Worm (Caenorhabditis elegans) whole organism, young adult: ENCODE measurements around the gene M03B6.5.

Experiments
- F39B2.1 ChIP-seq: fragments of 200-800 bp; sonication (Bioruptor generic); IDR thresholded peaks from 2 replicates; pipeline ENCODE4 v1.3.6; 2022; ENCODE audit warnings: missing genetic modification reagents, missing genetic modification characterization, missing compliant biosample characterization
- ama-1 ChIP-seq, 3 experiments: fragments of 150-350 bp in 1 of 3; sonication (generic microtip) in 2 of 3; optimal IDR thresholded peaks; 2 replicates each; lab custom pipeline; 2014 to 2018; ENCODE audit warnings: missing biosample characterization in 2 of 3, missing genetic modification characterization in 2 of 3, missing genetic modification reagents in 2 of 3
- attf-5 ChIP-seq: fragments of 200-800 bp; sonication (Bioruptor generic); optimal IDR thresholded peaks from 2 replicates; lab custom pipeline; 2018; ENCODE audit warnings: mild to moderate bottlenecking, missing genetic modification characterization, missing compliant biosample characterization
- efl-1 ChIP-seq: fragments of 150-350 bp; optimal IDR thresholded peaks from 2 replicates; lab custom pipeline; 2014; ENCODE audit warnings: missing biosample characterization, missing genetic modification reagents, missing genetic modification characterization
- hlh-26 ChIP-seq: fragments of 200-800 bp; sonication (Bioruptor generic); conservative IDR thresholded peaks from 2 replicates; pipeline ENCODE4 v1.3.6; 2022; ENCODE audit warnings: missing genetic modification reagents, missing genetic modification characterization, missing compliant biosample characterization
- nhr-80 ChIP-seq: sonication (generic microtip); optimal IDR thresholded peaks from 2 replicates; lab custom pipeline; 2016; ENCODE audit warnings: missing genetic modification characterization, missing compliant biosample characterization

DNA sequence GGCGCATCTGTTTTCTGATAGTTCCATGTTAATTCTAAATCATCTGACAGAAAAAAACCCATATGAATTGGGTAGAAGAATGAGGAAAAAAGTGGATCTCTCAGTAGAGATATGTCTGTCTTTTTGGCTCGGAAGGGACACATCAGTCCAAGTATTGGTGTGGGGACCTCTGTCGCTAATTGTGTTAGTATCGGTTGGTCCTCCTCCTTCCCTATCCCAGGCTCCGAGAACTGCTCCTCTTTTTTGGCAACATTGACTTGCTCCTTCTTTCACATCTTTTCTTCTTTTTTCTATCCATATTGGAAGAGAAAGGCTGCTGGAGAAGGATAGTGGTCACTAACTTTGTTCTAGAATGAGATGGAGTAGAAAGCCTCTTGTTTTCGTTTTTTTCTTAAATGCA is 32.1 kb downstream of the M03B6.5 start:
- TF ChIP-seq F39B2.1 (GFP tag; lab: Robert Waterston, UW) (no peak), nhr-80 (no peak), efl-1 (GFP tag; lab: Kevin White, UChicago) (no peak), hlh-26 (GFP tag; lab: Robert Waterston, UW) (no peak), ama-1 (optimal IDR thresholded peaks at IDR 0.05; lab: Kevin White, UChicago) (no peak), ama-1 (GFP tag; optimal IDR thresholded peaks at IDR 0.05; lab: Kevin White, UChicago) (no peak), attf-5 (GFP tag; lab: Kevin White, UChicago) (no peak)
